Worm (Caenorhabditis elegans) whole organism, young adult: ENCODE data around the gene srx-111.

Experiments
- F57A8.1 ChIP-seq: fragments of 200-800 bp; sonication (Bioruptor generic); optimal IDR thresholded peaks from 2 replicates; lab custom pipeline; 2018; ENCODE audit warnings: mild to moderate bottlenecking, missing genetic modification characterization, moderate library complexity, missing compliant biosample characterization
- Y56A3A.18 ChIP-seq: fragments of 200-800 bp; sonication (Bioruptor generic); IDR thresholded peaks from 2 replicates; pipeline ENCODE4 v1.3.6; 2022; ENCODE audit warnings: missing genetic modification reagents, missing genetic modification characterization, missing compliant biosample characterization
- ama-1 ChIP-seq, 3 experiments: fragments of 150-350 bp in 1 of 3; sonication (generic microtip) in 2 of 3; optimal IDR thresholded peaks; 2 replicates each; lab custom pipeline; 2014 to 2018; ENCODE audit warnings: missing biosample characterization in 2 of 3, missing genetic modification characterization in 2 of 3, missing genetic modification reagents in 2 of 3
- him-1 ChIP-seq: sonication (generic microtip); optimal IDR thresholded peaks from 2 replicates; lab custom pipeline; 2016; ENCODE audit warnings: missing genotype, missing genetic modification reagents, missing genetic modification characterization, missing compliant biosample characterization
- hrde-1 ChIP-seq: sonication (generic microtip); optimal IDR thresholded peaks from 2 replicates; lab custom pipeline; 2016; ENCODE audit warnings: missing genetic modification characterization, mild to moderate bottlenecking, missing compliant biosample characterization, moderate library complexity, missing genotype, missing genetic modification reagents, borderline replicate concordance
- lin-26 ChIP-seq: fragments of 200-800 bp; sonication (Bioruptor generic); IDR thresholded peaks from 2 replicates; pipeline ENCODE4 v1.3.6; 2022; ENCODE audit warnings: missing genetic modification reagents, missing genetic modification characterization, missing compliant biosample characterization
- mel-28 ChIP-seq: sonication (generic microtip); optimal IDR thresholded peaks from 2 replicates; lab custom pipeline; 2016; ENCODE audit warnings: borderline replicate concordance, mild to moderate bottlenecking, missing genetic modification characterization, missing compliant biosample characterization
- nfya-1 ChIP-seq: sonication (generic microtip); optimal IDR thresholded peaks from 2 replicates; lab custom pipeline; 2017; ENCODE audit warnings: antibody characterized with exemption, missing compliant biosample characterization, missing genetic modification characterization, borderline replicate concordance; ENCODE audit not compliant: insufficient read depth
- nhr-27 ChIP-seq: fragments of 200-800 bp; sonication (Bioruptor generic); optimal IDR thresholded peaks from 2 replicates; lab custom pipeline; 2018; ENCODE audit warnings: mild to moderate bottlenecking, missing genetic modification characterization, moderate library complexity, missing compliant biosample characterization
- pha-4 ChIP-seq: fragments of 150-350 bp; sonication (generic microtip); optimal IDR thresholded peaks from 2 replicates; lab custom pipeline; 2014; ENCODE audit warnings: missing biosample characterization, missing genetic modification reagents, missing genetic modification characterization
- unc-130 ChIP-seq: sonication (generic microtip); optimal IDR thresholded peaks from 2 replicates; lab custom pipeline; 2016; ENCODE audit warnings: missing genetic modification reagents, missing genetic modification characterization, missing compliant biosample characterization
- unc-62 ChIP-seq: fragments of 150-350 bp; optimal IDR thresholded peaks from 2 replicates; lab custom pipeline; 2014; ENCODE audit warnings: missing biosample characterization, missing genetic modification reagents, missing genetic modification characterization
- ztf-22 ChIP-seq: fragments of 200-800 bp; sonication (Bioruptor generic); optimal IDR thresholded peaks from 2 replicates; lab custom pipeline; 2018; ENCODE audit warnings: mild to moderate bottlenecking, missing genetic modification characterization, moderate library complexity, missing compliant biosample characterization

DNA sequence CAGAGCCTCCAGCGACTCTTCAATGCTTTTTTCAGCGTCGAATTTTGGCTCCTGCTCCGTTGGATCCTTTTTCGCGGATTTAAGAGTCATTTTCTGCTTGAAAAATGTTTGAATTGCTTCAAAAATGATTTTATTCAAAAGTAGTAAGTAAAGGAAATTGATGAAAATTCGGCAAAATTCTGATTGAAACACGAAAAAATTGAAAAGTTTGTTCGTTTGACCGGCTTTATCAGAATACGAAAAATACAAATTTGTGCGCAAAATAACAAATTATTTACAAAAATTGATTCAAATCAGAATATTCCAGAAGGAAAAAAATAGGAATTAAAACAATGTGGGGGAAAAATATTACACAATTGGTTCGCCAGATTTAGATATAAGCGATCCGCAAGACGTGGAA is 49.4 kb downstream of the srx-111 start, which contains the start of gene F54D10.4:
- TF ChIP-seq unc-62 (GFP tag; lab: Kevin White, UChicago) = no peak
- no peak for TF ChIP-seq ama-1 (optimal IDR thresholded peaks at IDR 0.05; lab: Kevin White, UChicago)
- TF ChIP-seq ama-1 (GFP tag; optimal IDR thresholded peaks at IDR 0.05; lab: Kevin White, UChicago) = no peak
- TF ChIP-seq F57A8.1 (GFP tag; lab: Kevin White, UChicago) = no peak
- no peak for TF ChIP-seq nfya-1 (tag; lab: Kevin White, UChicago)
- TF ChIP-seq Y56A3A.18 = no peak
- TF ChIP-seq nhr-27 = no peak
- TF ChIP-seq pha-4 (tag; lab: Kevin White, UChicago) = no peak
- no peak for TF ChIP-seq unc-130 (GFP tag; lab: Kevin White, UChicago)
- no peak for TF ChIP-seq mel-28 (tag; lab: Kevin White, UChicago)
- TF ChIP-seq ztf-22 (GFP tag; lab: Kevin White, UChicago) = no peak
- no peak for TF ChIP-seq him-1 (tag; lab: Kevin White, UChicago)
- TF ChIP-seq hrde-1 (tag; lab: Kevin White, UChicago) = no peak
- TF ChIP-seq lin-26 (GFP tag; lab: Robert Waterston, UW) = no peak
